Fruit fly (Drosophila melanogaster) whole organism, wandering third instar larva: ENCODE data around the gene CG43880.

Experiments
- Hr78 ChIP-seq: fragments of >200 bp; optimal IDR thresholded peaks from 2 replicates; lab custom pipeline; 2017; ENCODE audit warnings: missing biosample characterization, missing genetic modification characterization
- Jra ChIP-seq: sonication (Bioruptor generic); optimal IDR thresholded peaks from 2 replicates; lab custom pipeline; 2016; ENCODE audit warnings: missing biosample characterization, missing genetic modification characterization
- Mio ChIP-seq: sonication (Bioruptor generic); optimal IDR thresholded peaks from 2 replicates; lab custom pipeline; 2016; ENCODE audit warnings: missing biosample characterization, missing genetic modification characterization
- Myc ChIP-seq: fragments of >200 bp; optimal IDR thresholded peaks from 2 replicates; lab custom pipeline; 2017
- N ChIP-seq: fragments of >200 bp; optimal IDR thresholded peaks from 2 replicates; lab custom pipeline; 2018; ENCODE audit warnings: missing biosample characterization, missing external identifiers, missing genetic modification characterization
- OdsH ChIP-seq: fragments of 200-800 bp; sonication (Bioruptor generic); optimal IDR thresholded peaks from 2 replicates; lab custom pipeline; 2016; ENCODE audit warnings: missing biosample characterization, mild to moderate bottlenecking, missing genetic modification characterization
- brk ChIP-seq: fragments of 200-800 bp; sonication (Bioruptor generic); optimal IDR thresholded peaks from 2 replicates; lab custom pipeline; 2016; ENCODE audit warnings: missing biosample characterization, mild to moderate bottlenecking, missing genetic modification characterization
- dsf ChIP-seq: sonication (Bioruptor generic); optimal IDR thresholded peaks from 2 replicates; lab custom pipeline; 2016; ENCODE audit warnings: missing biosample characterization, missing genetic modification characterization, borderline replicate concordance
- lola ChIP-seq: fragments of >200 bp; optimal IDR thresholded peaks from 2 replicates; lab custom pipeline; 2017; ENCODE audit warnings: missing biosample characterization, missing genetic modification characterization
- usp ChIP-seq: fragments of >200 bp; optimal IDR thresholded peaks from 2 replicates; lab custom pipeline; 2017; ENCODE audit warnings: missing biosample characterization, missing genetic modification characterization

dm6 chr3L:7952560-7952959, 6.4 kb upstream of the CG43880 start:
- TF ChIP-seq usp (no peak), N (no peak), lola (GFP tag; lab: Kevin White, UChicago) (no peak), brk (GFP tag; lab: Kevin White, UChicago) (no peak), Mio (GFP tag; lab: Kevin White, UChicago) (no peak), dsf (no peak), OdsH (GFP tag; lab: Kevin White, UChicago) (no peak), Hr78 (no peak), Jra (GFP tag; lab: Kevin White, UChicago) (no peak), Myc (lab: Kevin White, UChicago) (no peak)
